Worm (Caenorhabditis elegans) whole organism, L3 larva: ENCODE measurements around the gene srh-276.

Source experiments
- aly-2 ChIP-seq: fragments of 150-350 bp; optimal IDR thresholded peaks from 2 replicates; lab custom pipeline; 2014; ENCODE audit warnings: missing biosample characterization, missing genetic modification characterization
- ceh-28 ChIP-seq: fragments of 150-350 bp; optimal IDR thresholded peaks from 2 replicates; lab custom pipeline; 2014; ENCODE audit warnings: missing biosample characterization, missing genetic modification reagents, missing genetic modification characterization
- ceh-9 ChIP-seq: sonication (generic microtip); optimal IDR thresholded peaks from 2 replicates; lab custom pipeline; 2018; ENCODE audit warnings: missing biosample characterization, missing genetic modification characterization
- elt-3 ChIP-seq, 3 experiments: fragments of 150-350 bp in 1 of 3; sonication (generic microtip) in 2 of 3; optimal IDR thresholded peaks; 2 replicates in 2 of 3; 4 replicates in 1 of 3; lab custom pipeline; 2014 to 2017; ENCODE audit warnings: missing biosample characterization in 3 of 3, missing genetic modification characterization in 3 of 3
- jun-1 ChIP-seq: fragments of 150-350 bp; optimal IDR thresholded peaks from 2 replicates; lab custom pipeline; 2014; ENCODE audit warnings: missing biosample characterization, missing genetic modification reagents, missing genetic modification characterization
- ztf-4 ChIP-seq: fragments of 150-350 bp; optimal IDR thresholded peaks from 2 replicates; lab custom pipeline; 2014; ENCODE audit warnings: missing biosample characterization, missing genetic modification characterization

DNA sequence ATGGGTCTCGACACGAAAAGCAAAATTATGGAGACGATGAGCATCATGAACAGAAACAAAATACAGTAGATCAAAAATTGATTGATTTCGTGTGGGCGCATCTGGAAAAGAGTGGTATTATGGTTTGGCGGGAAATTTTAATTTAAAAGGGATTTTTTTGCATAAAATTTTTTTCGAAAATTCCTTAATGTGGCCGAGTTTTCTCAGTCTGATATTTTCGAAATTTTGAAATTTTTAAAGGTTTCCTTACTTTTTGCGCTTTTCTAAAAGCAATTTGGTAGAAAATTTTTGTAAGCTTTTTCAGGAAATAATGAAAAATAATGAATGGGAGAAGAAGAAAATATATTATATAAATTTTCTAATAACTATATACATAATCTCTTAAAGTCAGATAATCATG, 4.7 kb downstream of the srh-276 start, which contains the start of gene F21A3.2:
- TF ChIP-seq ztf-4 (tag; lab: Kevin White, UChicago) (no peak), elt-3 (tag; optimal IDR thresholded peaks at IDR 0.05; lab: Kevin White, UChicago) (no peak), ceh-28 (tag; lab: Kevin White, UChicago) (no peak), jun-1 (tag; lab: Kevin White, UChicago) (no peak), aly-2 (tag; lab: Kevin White, UChicago) (no peak), ceh-9 (no peak)
